Worm (Caenorhabditis elegans): ENCODE measurements around the gene T08G3.13.

- no peak for TF ChIP-seq tra-4 (tag; optimal IDR thresholded peaks at IDR 0.05)
- TF ChIP-seq ceh-36 (tag; optimal IDR thresholded peaks at IDR 0.05) = no peak
- no peak for TF ChIP-seq ama-1 (optimal IDR thresholded peaks at IDR 0.05)
- no peak for TF ChIP-seq flt-1 (GFP tag; IDR thresholded peaks at IDR 0.05)
- no peak for TF ChIP-seq pes-1 (GFP tag; IDR thresholded peaks at IDR 0.05)
- TF ChIP-seq ets-7 (tag; optimal IDR thresholded peaks at IDR 0.05) = no peak
- no peak for TF ChIP-seq ceh-13 (GFP tag; optimal IDR thresholded peaks at IDR 0.05)
- TF ChIP-seq hnd-1 (tag; optimal IDR thresholded peaks at IDR 0.05) = no peak
- TF ChIP-seq aly-1 (tag; optimal IDR thresholded peaks at IDR 0.05) = no peak
- no peak for TF ChIP-seq tbx-11 (GFP tag; IDR thresholded peaks at IDR 0.05)
- no peak for TF ChIP-seq hmbx-1 (tag; optimal IDR thresholded peaks at IDR 0.05)
- TF ChIP-seq tbx-37 (GFP tag; conservative IDR thresholded peaks at IDR 0.05) = no peak
Measured at ce11 chrV:16403974-16404373, 43.9 kb upstream of the T08G3.13 start, which contains the start of gene syp-1.

Measured in whole organism, early embryonic.